Fruit fly (Drosophila melanogaster): ENCODE results near the gene mRNA-cap.
A peak's percentile ranks its signal among the peaks of the same experiment; 100 is the strongest.

mRNA-cap gene

DNA sequence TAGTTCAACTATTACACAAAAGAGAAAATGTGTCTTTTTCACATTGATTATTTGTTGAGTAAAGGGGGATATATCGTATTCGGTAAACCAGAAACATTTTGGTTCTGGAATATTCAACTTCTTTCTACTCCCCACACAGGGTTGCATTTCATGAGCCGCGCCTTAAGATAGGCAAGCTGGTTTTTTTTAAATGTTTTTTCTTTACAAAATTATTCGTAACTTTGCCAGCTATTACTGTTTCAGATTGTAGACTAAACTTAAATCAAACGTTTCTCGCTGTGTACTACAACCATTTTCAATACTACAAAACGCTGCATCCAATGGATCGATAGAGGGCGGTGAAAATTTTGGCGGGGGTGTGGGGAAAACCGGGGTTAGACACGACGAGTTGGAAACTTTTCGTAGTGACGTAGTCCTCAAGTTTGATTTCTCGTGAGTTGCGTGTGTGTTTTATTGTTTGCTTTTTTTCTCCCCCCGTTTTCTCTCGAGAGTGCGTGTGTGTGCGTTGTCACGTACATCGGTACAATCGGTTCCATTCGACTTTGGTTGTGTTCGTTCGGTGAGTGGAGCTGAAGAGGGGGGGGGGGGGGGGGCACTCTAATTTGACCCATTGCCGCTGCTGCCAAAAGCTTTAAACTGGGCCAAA lies 29.0 kb downstream of the mRNA-cap start (continued):
- TF ChIP-seq gsb-n (tag; optimal IDR thresholded peaks at IDR 0.05): no peak
- TF ChIP-seq CG17186 (GFP tag; optimal IDR thresholded peaks at IDR 0.05): no peak
- peak; percentile 46; the same call in 2 of the 3 replicates for TF ChIP-seq CG17361 (GFP tag; IDR thresholded peaks at IDR 0.05)
- no peak for TF ChIP-seq Six4 (GFP tag; optimal IDR thresholded peaks at IDR 0.05)
- no peak for TF ChIP-seq emc (GFP tag; optimal IDR thresholded peaks at IDR 0.05)
- peak; percentile 38 for TF ChIP-seq CG12299 (tag; optimal IDR thresholded peaks at IDR 0.05)
- TF ChIP-seq hb (GFP tag; IDR thresholded peaks at IDR 0.05; ENCODE audit: partially characterized antibody): no peak
- TF ChIP-seq corto (GFP tag; optimal IDR thresholded peaks at IDR 0.05): no peak

DNA sequence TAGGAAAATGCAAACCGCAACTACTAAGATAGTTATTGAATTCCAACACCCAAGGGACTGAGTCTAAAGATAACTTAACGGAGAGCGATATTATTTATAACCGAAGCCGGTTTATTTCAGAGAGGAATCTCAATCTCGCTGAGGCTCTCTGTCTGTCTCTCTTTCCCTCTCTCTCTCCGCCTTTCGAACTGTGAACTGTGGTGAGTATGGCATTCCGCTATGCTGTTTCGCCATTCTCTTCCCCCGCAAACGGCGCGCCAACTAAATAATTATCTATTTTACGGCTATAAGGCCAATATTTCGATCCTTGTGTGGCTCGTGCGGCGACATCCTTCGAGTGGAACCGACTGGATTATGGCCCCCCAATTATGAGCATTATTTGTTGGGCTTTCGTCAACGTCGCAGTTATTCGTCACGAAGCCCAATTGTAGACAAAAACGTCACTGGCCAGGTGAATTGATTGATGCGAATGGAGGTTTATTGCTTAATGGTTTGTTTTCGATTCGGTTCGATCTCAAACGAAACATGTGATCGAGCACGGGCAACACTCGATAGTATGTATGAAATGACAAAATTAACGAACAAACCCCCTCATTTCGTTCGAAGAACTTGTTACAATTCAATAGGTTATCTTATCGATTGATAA lies 30.4 kb downstream of the mRNA-cap start:
- TF ChIP-seq CG13894 (tag; optimal IDR thresholded peaks at IDR 0.05) (peak; percentile 34), CG32532 (GFP tag; IDR thresholded peaks at IDR 0.05) (peak; percentile 11; the same call in 1 of the 2 replicates), Med (GFP tag) (peak; percentile 57), unc-4 (GFP tag; IDR thresholded peaks at IDR 0.05; ENCODE audit: partially characterized antibody) (0 out of 2 replicates have a peak, but pooled peaks have one; percentile 19), CG8290 (GFP tag; optimal IDR thresholded peaks at IDR 0.05) (no peak), CG8290 (tag; optimal IDR thresholded peaks at IDR 0.05) (peak in 1 of 2 experiments; percentile 13), abd-A (tag; optimal IDR thresholded peaks at IDR 0.05) (peak; percentile 70), CG14710 (tag; optimal IDR thresholded peaks at IDR 0.05) (no peak), grau (tag; optimal IDR thresholded peaks at IDR 0.05) (peak; percentile 33), Meics (GFP tag; optimal IDR thresholded peaks at IDR 0.05) (peak; percentile 40), crol (GFP tag; IDR thresholded peaks at IDR 0.05) (peak; percentile 86), CG17568 (GFP tag; optimal IDR thresholded peaks at IDR 0.05) (peak; percentile 4), chinmo (GFP tag; IDR thresholded peaks at IDR 0.05; ENCODE audit: partially characterized antibody) (peak; percentile 78; the same call in 2 of the 4 replicates), lab (GFP tag; optimal IDR thresholded peaks at IDR 0.05) (peak; percentile 24), al (GFP tag; IDR thresholded peaks at IDR 0.05) (no peak), bbx (GFP tag; IDR thresholded peaks at IDR 0.05; ENCODE audit: partially characterized antibody) (0 out of 2 replicates have a peak, but pooled peaks have one; percentile 31), CG5180 (GFP tag; optimal IDR thresholded peaks at IDR 0.05) (peak; percentile 92), zen (tag; optimal IDR thresholded peaks at IDR 0.05) (no peak), wdn (GFP tag; IDR thresholded peaks at IDR 0.05) (no peak), CG34224 (GFP tag; IDR thresholded peaks at IDR 0.05; ENCODE audit: partially characterized antibody) (peak; percentile 41; the same call in 1 of the 3 replicates), E2f2 (GFP tag; IDR thresholded peaks at IDR 0.05) (no peak), nom (GFP tag; optimal IDR thresholded peaks at IDR 0.05) (peak; percentile 69), yki (optimal IDR thresholded peaks at IDR 0.05) (peak; percentile 83), nerfin-1 (tag; optimal IDR thresholded peaks at IDR 0.05) (peak; percentile 62), sd (tag; optimal IDR thresholded peaks at IDR 0.05) (peak; percentile 96), Mad (GFP tag; optimal IDR thresholded peaks at IDR 0.05) (no peak), Deaf1 (tag; optimal IDR thresholded peaks at IDR 0.05) (peak; percentile 46), Trl (optimal IDR thresholded peaks at IDR 0.05) (peak; percentile 85 to 94), Trl (GFP tag; optimal IDR thresholded peaks at IDR 0.05) (no peak), sisA (GFP tag; IDR thresholded peaks at IDR 0.05) (no peak), Oaz (GFP tag; IDR thresholded peaks at IDR 0.05) (no peak), cg (GFP tag; optimal IDR thresholded peaks at IDR 0.05) (peak; percentile 4)
